Worm (Caenorhabditis elegans): ENCODE measurements around the gene coq-5.

coq-5 gene

DNA sequence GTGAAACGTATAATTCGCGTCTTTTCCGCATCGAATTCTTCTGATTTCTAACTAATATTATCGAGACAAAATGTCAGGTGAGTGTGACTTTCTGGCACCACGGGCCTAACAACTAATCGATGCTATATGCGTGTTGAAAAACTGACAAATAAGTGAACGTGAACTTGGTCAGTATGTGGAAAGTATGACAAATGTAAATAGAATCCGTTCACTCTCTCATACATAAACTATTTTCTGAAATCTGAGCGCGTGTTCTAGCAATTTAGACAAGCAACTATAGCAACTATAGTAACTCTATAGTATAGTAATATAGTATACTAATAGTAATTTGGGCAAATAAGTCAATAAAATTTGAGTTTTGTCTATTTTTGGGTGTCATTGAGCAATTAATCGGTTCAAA lies 34.1 kb upstream of the coq-5 start:
- TF ChIP-seq unc-55 (GFP tag; optimal IDR thresholded peaks at IDR 0.05), result no peak
- no peak for TF ChIP-seq rnt-1 (tag; optimal IDR thresholded peaks at IDR 0.05)
- TF ChIP-seq ceh-6 (GFP tag; optimal IDR thresholded peaks at IDR 0.05), result no peak
- TF ChIP-seq Y22D7AL.16 (tag; optimal IDR thresholded peaks at IDR 0.05), result no peak
- no peak for TF ChIP-seq fkh-10 (GFP tag; optimal IDR thresholded peaks at IDR 0.05)
- TF ChIP-seq gmeb-2 (tag; optimal IDR thresholded peaks at IDR 0.05), result no peak
- no peak for TF ChIP-seq che-1 (tag; optimal IDR thresholded peaks at IDR 0.05)
- TF ChIP-seq unc-42 (tag; optimal IDR thresholded peaks at IDR 0.05), result no peak
- TF ChIP-seq dmd-4 (tag; optimal IDR thresholded peaks at IDR 0.05; ENCODE audit: borderline replicate concordance), result no peak
- no peak for TF ChIP-seq hlh-8 (tag; optimal IDR thresholded peaks at IDR 0.05)
- no peak for TF ChIP-seq ceh-9 (tag; optimal IDR thresholded peaks at IDR 0.05)
- TF ChIP-seq K09A11.1 (tag; optimal IDR thresholded peaks at IDR 0.05; ENCODE audit: insufficient read depth), result no peak
- no peak for TF ChIP-seq lin-11 (tag; optimal IDR thresholded peaks at IDR 0.05)

DNA sequence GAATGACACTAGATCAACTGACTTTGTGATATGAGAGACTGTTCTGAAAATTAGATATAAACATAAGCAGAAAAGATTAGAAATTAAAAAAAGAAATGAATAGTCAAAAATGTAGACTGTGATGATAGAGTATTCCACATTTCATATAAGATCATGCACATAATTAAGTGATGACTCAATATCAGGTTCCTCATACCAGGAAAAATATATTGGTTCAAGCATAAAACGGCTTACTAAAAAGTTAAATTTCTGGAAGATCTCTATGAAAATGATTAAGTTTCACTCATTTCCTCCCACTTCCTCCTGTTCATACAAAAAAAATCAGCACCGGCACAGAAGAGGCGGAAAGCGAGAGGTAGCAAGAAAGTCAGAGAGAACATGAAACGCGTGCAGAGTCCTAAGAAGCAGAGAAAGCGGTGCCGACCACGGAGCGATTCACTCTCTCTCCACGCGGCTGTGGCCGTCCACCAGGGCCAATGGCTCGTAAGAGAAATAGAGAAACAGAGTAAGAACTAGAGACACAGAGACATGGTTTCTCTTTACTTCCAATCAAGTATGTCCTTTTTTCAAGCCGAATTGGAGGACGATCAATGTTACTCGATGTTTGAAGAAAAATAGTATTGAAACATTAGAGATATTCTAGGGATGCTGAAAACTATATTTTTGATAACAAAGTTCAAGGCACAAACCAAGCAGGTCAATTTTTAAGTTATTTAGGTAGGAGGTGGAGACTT lies 33.5 kb upstream of the coq-5 start, which contains the start of the genes ZK688.5 and fahd-1:
TSS of gene ZK688.5 (minus strand) at position 51 of the 734 bp plus-strand sequence.
TSS of gene fahd-1 (plus strand) at position 684 of the 734 bp plus-strand sequence.
- TF ChIP-seq syd-9 (tag; optimal IDR thresholded peaks at IDR 0.05) (peak; percentile 16), dve-1 (tag; optimal IDR thresholded peaks at IDR 0.05) (no peak), madf-2 (tag; optimal IDR thresholded peaks at IDR 0.05) (no peak), sox-2 (GFP tag; IDR thresholded peaks at IDR 0.05) (no peak), zip-5 (tag; optimal IDR thresholded peaks at IDR 0.05) (no peak), fkh-10 (GFP tag; optimal IDR thresholded peaks at IDR 0.05) (no peak), che-1 (tag; optimal IDR thresholded peaks at IDR 0.05) (no peak), nfya-1 (tag; optimal IDR thresholded peaks at IDR 0.05) (peak; percentile 91), C38D4.7 (GFP tag; optimal IDR thresholded peaks at IDR 0.05) (no peak), pax-1 (tag; optimal IDR thresholded peaks at IDR 0.05) (no peak), ttx-3 (tag; optimal IDR thresholded peaks at IDR 0.05) (no peak), fax-1 (tag; optimal IDR thresholded peaks at IDR 0.05) (no peak), ceh-18 (tag; optimal IDR thresholded peaks at IDR 0.05) (peak; percentile 79), elt-4 (tag; optimal IDR thresholded peaks at IDR 0.05) (no peak), unc-3 (GFP tag; conservative IDR thresholded peaks at IDR 0.05) (no peak), unc-3 (tag; optimal IDR thresholded peaks at IDR 0.05) (no peak), K09A11.1 (tag; optimal IDR thresholded peaks at IDR 0.05; ENCODE audit: insufficient read depth) (no peak), nhr-11 (tag; optimal IDR thresholded peaks at IDR 0.05) (no peak), dmd-4 (tag; optimal IDR thresholded peaks at IDR 0.05; ENCODE audit: borderline replicate concordance) (no peak), ceh-30 (tag; optimal IDR thresholded peaks at IDR 0.05) (no peak), ceh-45 (GFP tag; IDR thresholded peaks at IDR 0.05) (no peak), hlh-6 (tag; optimal IDR thresholded peaks at IDR 0.05) (no peak), Y22D7AL.16 (tag; optimal IDR thresholded peaks at IDR 0.05) (no peak), hlh-30 (tag; optimal IDR thresholded peaks at IDR 0.05; ENCODE audit: insufficient read depth) (peak; percentile 61), ceh-14 (tag; optimal IDR thresholded peaks at IDR 0.05) (peak; percentile 36), ceh-48 (tag; optimal IDR thresholded peaks at IDR 0.05) (no peak), lim-6 (tag; optimal IDR thresholded peaks at IDR 0.05) (no peak), ahr-1 (tag; optimal IDR thresholded peaks at IDR 0.05) (no peak), rnt-1 (tag; optimal IDR thresholded peaks at IDR 0.05) (peak; percentile 61), pat-9 (tag; optimal IDR thresholded peaks at IDR 0.05) (no peak), ceh-24 (tag; optimal IDR thresholded peaks at IDR 0.05) (no peak), hlh-8 (tag; optimal IDR thresholded peaks at IDR 0.05) (no peak), ceh-19 (GFP tag; optimal IDR thresholded peaks at IDR 0.05) (no peak), ceh-31 (tag; optimal IDR thresholded peaks at IDR 0.05) (peak; percentile 78), ceh-9 (tag; optimal IDR thresholded peaks at IDR 0.05) (no peak), ztf-16 (tag; optimal IDR thresholded peaks at IDR 0.05) (no peak), T23F11.4 (GFP tag; optimal IDR thresholded peaks at IDR 0.05) (no peak), lin-11 (tag; optimal IDR thresholded peaks at IDR 0.05) (no peak), fkh-6 (tag; optimal IDR thresholded peaks at IDR 0.05) (no peak), pag-3 (tag; optimal IDR thresholded peaks at IDR 0.05; ENCODE audit: borderline replicate concordance) (no peak), ceh-2 (tag; optimal IDR thresholded peaks at IDR 0.05) (peak; percentile 31), nhr-232 (tag; optimal IDR thresholded peaks at IDR 0.05) (no peak), C08G9.2 (tag; optimal IDR thresholded peaks at IDR 0.05) (no peak), unc-55 (GFP tag; optimal IDR thresholded peaks at IDR 0.05) (peak; percentile 66), eyg-1 (tag; optimal IDR thresholded peaks at IDR 0.05) (no peak)

Data from whole organism, late embryonic.